Fruit fly (Drosophila melanogaster) whole organism, wandering third instar larva: ENCODE data around the gene mAChR-C.

Experiments
- Abd-B ChIP-seq: fragments of >200 bp; optimal IDR thresholded peaks from 2 replicates; lab custom pipeline; 2017; ENCODE audit warnings: missing biosample characterization, missing genetic modification characterization
- CG32264 ChIP-seq: fragments of 200-800 bp; sonication (Bioruptor generic); optimal IDR thresholded peaks from 2 replicates; lab custom pipeline; 2016; ENCODE audit warnings: missing biosample characterization, missing genetic modification characterization
- CrebA ChIP-seq: fragments of 200-800 bp; sonication (Bioruptor generic); optimal IDR thresholded peaks from 2 replicates; lab custom pipeline; 2016; ENCODE audit warnings: missing biosample characterization, mild to moderate bottlenecking, missing genetic modification characterization, borderline replicate concordance
- Hr83 ChIP-seq: fragments of 200-300 bp; sonication (Bioruptor generic); optimal IDR thresholded peaks from 2 replicates; lab custom pipeline; 2016; ENCODE audit warnings: missing biosample characterization, mild to moderate bottlenecking, missing genetic modification characterization, moderate library complexity; ENCODE audit not compliant: poor library complexity, severe bottlenecking
- brk ChIP-seq: fragments of 200-800 bp; sonication (Bioruptor generic); optimal IDR thresholded peaks from 2 replicates; lab custom pipeline; 2016; ENCODE audit warnings: missing biosample characterization, mild to moderate bottlenecking, missing genetic modification characterization
- fru ChIP-seq: fragments of 200-800 bp; sonication (Bioruptor generic); optimal IDR thresholded peaks from 3 replicates; lab custom pipeline; 2016; ENCODE audit warnings: missing biosample characterization, mild to moderate bottlenecking, missing genetic modification characterization
- h ChIP-seq: fragments of 200-800 bp; sonication (Bioruptor generic); optimal IDR thresholded peaks from 3 replicates; lab custom pipeline; 2016; ENCODE audit warnings: missing biosample characterization, mild to moderate bottlenecking, missing genetic modification characterization
- lola ChIP-seq: fragments of >200 bp; optimal IDR thresholded peaks from 2 replicates; lab custom pipeline; 2017; ENCODE audit warnings: missing biosample characterization, missing genetic modification characterization
- psq ChIP-seq: fragments of 200-800 bp; sonication (Bioruptor generic); optimal IDR thresholded peaks from 3 replicates; lab custom pipeline; 2017; ENCODE audit warnings: missing biosample characterization, mild to moderate bottlenecking, missing genetic modification characterization, moderate library complexity
- usp ChIP-seq: fragments of >200 bp; optimal IDR thresholded peaks from 2 replicates; lab custom pipeline; 2017; ENCODE audit warnings: missing biosample characterization, missing genetic modification characterization
- woc ChIP-seq: sonication (Bioruptor generic); optimal IDR thresholded peaks from 2 replicates; lab custom pipeline; 2016; ENCODE audit warnings: missing biosample characterization, mild to moderate bottlenecking, missing genetic modification characterization

DNA sequence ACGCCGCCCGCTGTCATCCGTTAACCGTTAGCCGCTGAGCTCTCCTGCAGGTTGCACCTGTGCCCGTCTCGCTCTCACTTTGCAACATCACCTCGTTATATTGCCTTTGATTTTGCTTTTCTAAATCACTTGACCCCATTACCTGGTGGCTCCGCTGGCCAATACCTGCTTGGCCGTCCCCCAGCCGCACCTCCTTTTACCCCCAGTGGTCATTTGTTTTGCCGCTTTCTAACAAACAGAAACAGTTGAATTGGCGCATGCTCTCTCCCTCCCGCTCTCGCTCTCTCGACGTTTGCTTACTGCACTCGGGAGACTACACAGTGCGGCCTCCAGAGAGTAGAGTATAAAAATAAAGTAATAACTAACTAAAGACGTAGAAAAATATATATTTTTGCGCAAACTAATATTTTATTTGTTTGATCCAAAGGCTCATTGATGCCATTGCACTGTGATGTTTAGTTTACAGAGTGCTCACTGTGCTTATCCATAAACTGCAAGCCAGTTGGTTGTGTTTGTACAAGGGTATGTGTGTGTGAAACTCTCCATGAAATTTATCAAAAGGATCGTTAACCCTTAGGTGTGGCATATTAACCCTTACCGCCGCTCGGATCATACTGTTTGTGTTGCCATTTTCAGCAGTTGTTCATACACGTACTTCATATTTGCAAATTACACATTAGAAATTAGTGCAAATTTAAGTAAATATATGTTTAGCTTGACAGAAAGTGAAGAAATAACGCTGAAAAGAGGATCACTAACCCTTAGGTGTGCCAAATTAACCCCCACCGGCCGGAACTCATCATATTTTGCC, 27.8 kb downstream of the mAChR-C start:
- TF ChIP-seq fru (GFP tag; lab: Kevin White, UChicago) (peak; percentile 95), CG32264 (GFP tag; lab: Kevin White, UChicago) (peak; percentile 91), h (GFP tag; lab: Kevin White, UChicago) (peak; percentile 97), CrebA (GFP tag; lab: Kevin White, UChicago) (no peak), lola (GFP tag; lab: Kevin White, UChicago) (no peak), Hr83 (peak; percentile 45), usp (no peak), brk (GFP tag; lab: Kevin White, UChicago) (peak; percentile 91), Abd-B (GFP tag; lab: Kevin White, UChicago) (no peak), woc (GFP tag; lab: Kevin White, UChicago) (peak; percentile 95), psq (GFP tag; lab: Kevin White, UChicago) (peak; percentile 91)
